Worm (Caenorhabditis elegans) whole organism, L2 larva: ENCODE results near the gene oops-1.
A peak's percentile ranks its signal among the peaks of the same experiment; 100 is the strongest.

Experiments used
- F13H6.1 ChIP-seq: sonication (generic microtip); optimal IDR thresholded peaks from 2 replicates; lab custom pipeline; 2016; ENCODE audit warnings: missing genetic modification characterization, missing compliant biosample characterization
- aly-2 ChIP-seq: fragments of 150-350 bp; optimal IDR thresholded peaks from 2 replicates; lab custom pipeline; 2014; ENCODE audit warnings: missing biosample characterization, missing genetic modification characterization
- ama-1 ChIP-seq: fragments of 150-350 bp; optimal IDR thresholded peaks from 2 replicates; lab custom pipeline; 2018; ENCODE audit warnings: inconsistent platforms
- ceh-16 ChIP-seq: fragments of 150-350 bp; optimal IDR thresholded peaks from 2 replicates; lab custom pipeline; 2014; ENCODE audit warnings: missing biosample characterization, missing genetic modification characterization
- lin-39 ChIP-seq: fragments of 150-350 bp; optimal IDR thresholded peaks from 2 replicates; lab custom pipeline; 2014; ENCODE audit warnings: missing biosample characterization, missing genetic modification reagents, missing genetic modification characterization
- lsy-2 ChIP-seq, 2 experiments: fragments of 150-350 bp in 1 of 2; sonication (generic microtip) in 1 of 2; optimal IDR thresholded peaks; 2 replicates each; lab custom pipeline; 2014 to 2017; ENCODE audit warnings: missing biosample characterization in 2 of 2, missing genetic modification characterization in 2 of 2
- nhr-11 ChIP-seq: fragments of 150-350 bp; optimal IDR thresholded peaks from 2 replicates; lab custom pipeline; 2014; ENCODE audit warnings: missing biosample characterization, missing genetic modification characterization
- nhr-77 ChIP-seq: fragments of 150-350 bp; optimal IDR thresholded peaks from 2 replicates; lab custom pipeline; 2014; ENCODE audit warnings: missing biosample characterization, missing genetic modification characterization
- skn-1 ChIP-seq: sonication (generic microtip); optimal IDR thresholded peaks from 2 replicates; lab custom pipeline; 2017; ENCODE audit warnings: missing biosample characterization, missing genetic modification characterization
- snpc-4 ChIP-seq: fragments of 150-350 bp; optimal IDR thresholded peaks from 2 replicates; lab custom pipeline; 2014; ENCODE audit warnings: missing biosample characterization, missing genetic modification characterization
- unc-39 ChIP-seq: fragments of 150-350 bp; optimal IDR thresholded peaks from 2 replicates; lab custom pipeline; 2014; ENCODE audit warnings: missing biosample characterization, missing genetic modification characterization
- ztf-11 ChIP-seq: sonication (generic microtip); optimal IDR thresholded peaks from 2 replicates; lab custom pipeline; 2017; ENCODE audit warnings: missing biosample characterization, missing genetic modification characterization

DNA sequence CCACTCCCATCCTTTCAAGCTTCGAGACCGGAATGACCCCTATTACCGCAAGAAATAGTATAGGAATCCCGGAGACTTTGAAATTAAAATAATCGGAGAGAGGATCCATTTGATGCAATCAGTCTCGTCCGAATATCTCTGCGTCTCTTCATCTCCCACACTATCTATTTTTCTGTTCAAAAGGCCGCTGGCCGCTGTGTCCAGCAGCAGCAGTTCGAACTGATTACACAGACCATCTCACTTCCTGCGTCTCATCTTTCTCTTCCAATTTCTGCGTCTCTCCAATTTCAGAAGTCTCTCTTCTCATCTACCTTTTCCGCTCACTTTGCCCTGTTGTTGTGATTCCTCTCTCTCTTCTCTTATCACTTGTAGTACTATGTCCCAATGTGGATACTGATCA is 3.5 kb upstream of the oops-1 start:
- TF ChIP-seq snpc-4 (tag; lab: Kevin White, UChicago) (no peak), nhr-77 (tag; lab: Kevin White, UChicago) (no peak), ztf-11 (no peak), aly-2 (tag; lab: Kevin White, UChicago) (no peak), lsy-2 (tag; optimal IDR thresholded peaks at IDR 0.05; lab: Kevin White, UChicago) (peak in 1 of 2 experiments; percentile 65), ama-1 (lab: Kevin White, UChicago) (no peak), lin-39 (no peak), skn-1 (no peak), nhr-11 (tag; lab: Kevin White, UChicago) (no peak), ceh-16 (tag; lab: Kevin White, UChicago) (no peak), unc-39 (tag; lab: Kevin White, UChicago) (no peak), F13H6.1 (tag; lab: Kevin White, UChicago) (peak; percentile 91)
